Worm (Caenorhabditis elegans) whole organism, L4 larva: ENCODE measurements around the gene srh-192.

Experiments used
- F49E8.2 ChIP-seq: sonication (generic microtip); optimal IDR thresholded peaks from 2 replicates; lab custom pipeline; 2016; ENCODE audit warnings: missing compliant biosample characterization, mild to moderate bottlenecking, missing genetic modification characterization, borderline replicate concordance
- ceh-20 ChIP-seq: fragments of 200-800 bp; sonication (Bioruptor generic); IDR thresholded peaks from 2 replicates; pipeline ENCODE4 v1.3.6; 2022; ENCODE audit warnings: missing genetic modification reagents, missing genetic modification characterization, missing compliant biosample characterization
- egl-27 ChIP-seq: sonication (generic microtip); optimal IDR thresholded peaks from 3 replicates; lab custom pipeline; 2017; ENCODE audit warnings: missing biosample characterization, missing genetic modification reagents, missing genetic modification characterization
- pha-4 ChIP-seq, 2 experiments: fragments of 150-350 bp in 1 of 2; fragments of 200-800 bp in 1 of 2; sonication (Bioruptor generic) in 1 of 2; IDR thresholded peaks in 1 of 2; optimal IDR thresholded peaks in 1 of 2; 2 replicates each; pipeline versions ENCODE4 v1.3.6 to Lab custom; 2014 to 2022; ENCODE audit warnings: missing genetic modification characterization in 2 of 2, missing genetic modification reagents in 2 of 2, missing biosample characterization in 1 of 2, missing compliant biosample characterization in 1 of 2
- tra-1 ChIP-seq: fragments of 200-800 bp; sonication (Bioruptor generic); IDR thresholded peaks from 2 replicates; pipeline ENCODE4 v1.3.6; 2022; ENCODE audit warnings: missing genetic modification reagents, missing genetic modification characterization, missing compliant biosample characterization
- zip-11 ChIP-seq: fragments of 200-800 bp; sonication (Bioruptor generic); IDR thresholded peaks from 2 replicates; pipeline ENCODE4 v1.3.6; 2022; ENCODE audit warnings: missing genetic modification characterization, missing compliant biosample characterization
- zip-2 ChIP-seq: fragments of 150-350 bp; optimal IDR thresholded peaks from 2 replicates; lab custom pipeline; 2014; ENCODE audit warnings: missing biosample characterization, missing genetic modification characterization

DNA sequence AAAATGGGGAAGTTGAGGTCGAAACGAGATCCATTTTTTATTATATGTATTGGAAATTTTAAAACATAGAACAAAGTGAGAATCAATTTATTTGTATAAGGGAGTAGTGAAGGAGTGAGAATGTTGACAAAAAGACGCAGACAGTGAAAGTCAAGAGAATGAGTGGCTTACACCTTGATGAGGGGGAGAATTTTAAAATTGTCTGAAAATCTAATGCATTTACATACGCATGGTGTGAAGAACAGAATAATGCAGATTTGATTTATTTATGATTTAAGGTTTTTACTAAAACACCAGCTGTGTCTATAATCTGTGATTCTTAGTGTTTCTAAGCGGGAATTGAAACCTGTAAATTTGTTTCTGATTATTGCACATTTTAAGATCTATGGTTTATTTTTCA, 10.5 kb upstream of the srh-192 start, which contains the start of gene nhr-125:
- TF ChIP-seq zip-11 (no peak), ceh-20 (GFP tag; lab: Robert Waterston, UW) (no peak), tra-1 (GFP tag; lab: Robert Waterston, UW) (no peak), zip-2 (tag; lab: Kevin White, UChicago) (no peak), egl-27 (tag; lab: Kevin White, UChicago) (no peak), F49E8.2 (no peak), pha-4 (GFP tag; IDR thresholded peaks at IDR 0.05; lab: Robert Waterston, UW) (no peak), pha-4 (tag; optimal IDR thresholded peaks at IDR 0.05; lab: Kevin White, UChicago) (no peak)
